Worm (Caenorhabditis elegans): ENCODE results near the gene pals-39.

- TF ChIP-seq pha-4 (tag; optimal IDR thresholded peaks at IDR 0.05): no peak
- TF ChIP-seq nhr-232 (tag; optimal IDR thresholded peaks at IDR 0.05): no peak
- TF ChIP-seq hlh-6 (tag; optimal IDR thresholded peaks at IDR 0.05): no peak
- no peak for TF ChIP-seq rnt-1 (tag; optimal IDR thresholded peaks at IDR 0.05)
- no peak for TF ChIP-seq pag-3 (tag; optimal IDR thresholded peaks at IDR 0.05; ENCODE audit: borderline replicate concordance)
- TF ChIP-seq lin-11 (tag; optimal IDR thresholded peaks at IDR 0.05): no peak
- no peak for TF ChIP-seq sox-2 (GFP tag; IDR thresholded peaks at IDR 0.05)
- no peak for TF ChIP-seq ceh-24 (tag; optimal IDR thresholded peaks at IDR 0.05)
- no peak for TF ChIP-seq ceh-31 (tag; optimal IDR thresholded peaks at IDR 0.05)
- TF ChIP-seq ceh-9 (tag; optimal IDR thresholded peaks at IDR 0.05): no peak
Observed at ce11 chrV:12415656-12416055, 28.0 kb downstream of the pals-39 start, which contains the start of gene cdr-2.
